Fruit fly (Drosophila melanogaster) whole organism, adult: Measurements from ENCODE around the gene CG9806.
"Not testable (repeated sequence)": the region's sequence is repeated elsewhere in the genome, so short reads cannot be mapped to it uniquely, and the experiment has no call there.

Source experiments
- CG14711 ChIP-seq: fragments of 200-800 bp; sonication (Bioruptor generic); optimal IDR thresholded peaks from 2 replicates; lab custom pipeline; 2018; ENCODE audit warnings: missing biosample characterization, mild to moderate bottlenecking, missing genetic modification characterization, moderate library complexity
- CG7045 ChIP-seq: fragments of 200-800 bp; sonication (Bioruptor generic); optimal IDR thresholded peaks from 2 replicates; lab custom pipeline; 2017; ENCODE audit warnings: missing biosample characterization, mild to moderate bottlenecking, missing genetic modification characterization
- Hr96 ChIP-seq: fragments of 200-800 bp; sonication (Bioruptor generic); optimal IDR thresholded peaks from 2 replicates; lab custom pipeline; 2016; ENCODE audit warnings: missing biosample characterization, missing genetic modification characterization
- cnc ChIP-seq, 2 experiments: fragments of >200 bp; optimal IDR thresholded peaks; 2 replicates each; lab custom pipeline; 2017
- ovo ChIP-seq: fragments of 200-800 bp; sonication (Bioruptor generic); optimal IDR thresholded peaks from 2 replicates; lab custom pipeline; 2016; ENCODE audit warnings: missing biosample characterization, missing genetic modification characterization
- toe ChIP-seq: fragments of 200-800 bp; sonication (Bioruptor generic); optimal IDR thresholded peaks from 2 replicates; lab custom pipeline; 2016; ENCODE audit warnings: missing biosample characterization, missing genetic modification characterization

- not testable (repeated sequence) for TF ChIP-seq toe (GFP tag; lab: Kevin White, UChicago); cnc (optimal IDR thresholded peaks at IDR 0.05; lab: Kevin White, UChicago); CG14711 (tag; lab: Kevin White, UChicago); ovo (GFP tag; lab: Kevin White, UChicago); Hr96 (GFP tag; lab: Kevin White, UChicago); CG7045 (GFP tag; lab: Kevin White, UChicago)
Measured at dm6 chrX:10661743-10662142, 34.8 kb upstream of the CG9806 start, which contains the start of gene Rab9E.
